Worm (Caenorhabditis elegans): ENCODE results near the gene ets-10.

Gene ets-10

ce11 chrX:4245124-4245523, 38.9 kb upstream of the ets-10 start:
- no peak for TF ChIP-seq egl-27 (tag; optimal IDR thresholded peaks at IDR 0.05)
- TF ChIP-seq elt-1 (tag; optimal IDR thresholded peaks at IDR 0.05): peak; percentile 28
- TF ChIP-seq lin-15B (tag; optimal IDR thresholded peaks at IDR 0.05): no peak
- TF ChIP-seq hmg-11 (tag; optimal IDR thresholded peaks at IDR 0.05): no peak
- TF ChIP-seq elt-2 (tag; optimal IDR thresholded peaks at IDR 0.05): peak; percentile 89
- peak; percentile 91 for TF ChIP-seq pqm-1 (tag; optimal IDR thresholded peaks at IDR 0.05)
- no peak for TF ChIP-seq snpc-4 (tag; optimal IDR thresholded peaks at IDR 0.05)
- TF ChIP-seq nhr-28 (tag; optimal IDR thresholded peaks at IDR 0.05): no peak
- TF ChIP-seq ama-1 (optimal IDR thresholded peaks at IDR 0.05): no peak
- TF ChIP-seq nhr-11 (tag; optimal IDR thresholded peaks at IDR 0.05): no peak
- TF ChIP-seq pha-4 (tag; optimal IDR thresholded peaks at IDR 0.05): peak; percentile 42
- TF ChIP-seq fkh-2 (tag; optimal IDR thresholded peaks at IDR 0.05): no peak
- TF ChIP-seq nhr-77 (tag; optimal IDR thresholded peaks at IDR 0.05): no peak
- TF ChIP-seq jun-1 (tag; optimal IDR thresholded peaks at IDR 0.05): no peak
- TF ChIP-seq eor-1 (tag; optimal IDR thresholded peaks at IDR 0.05): no peak

ce11 chrX:4246237-4246697, 37.7 kb upstream of the ets-10 start:
- TF ChIP-seq nhr-28 (tag; optimal IDR thresholded peaks at IDR 0.05): no peak
- TF ChIP-seq elt-2 (tag; optimal IDR thresholded peaks at IDR 0.05): peak; percentile 53
- no peak for TF ChIP-seq sea-2 (GFP tag; optimal IDR thresholded peaks at IDR 0.05)
- TF ChIP-seq ztf-11 (tag; optimal IDR thresholded peaks at IDR 0.05): no peak
- TF ChIP-seq ceh-16 (tag; optimal IDR thresholded peaks at IDR 0.05): no peak
- TF ChIP-seq jun-1 (tag; optimal IDR thresholded peaks at IDR 0.05): no peak
- peak; percentile 17 for TF ChIP-seq pha-4 (tag; optimal IDR thresholded peaks at IDR 0.05)
- TF ChIP-seq ZK546.5 (tag; optimal IDR thresholded peaks at IDR 0.05): no peak
- TF ChIP-seq egl-27 (tag; optimal IDR thresholded peaks at IDR 0.05): no peak
- TF ChIP-seq elt-3 (tag; optimal IDR thresholded peaks at IDR 0.05): no peak
- TF ChIP-seq daf-12 (tag; optimal IDR thresholded peaks at IDR 0.05): no peak
- TF ChIP-seq nhr-25 (tag; optimal IDR thresholded peaks at IDR 0.05): peak; percentile 43
- no peak for TF ChIP-seq nhr-11 (tag; optimal IDR thresholded peaks at IDR 0.05)
- TF ChIP-seq ama-1 (optimal IDR thresholded peaks at IDR 0.05): peak; percentile 95
- TF ChIP-seq mml-1 (tag; optimal IDR thresholded peaks at IDR 0.05): no peak
- peak; percentile 71 for TF ChIP-seq pqm-1 (tag; optimal IDR thresholded peaks at IDR 0.05)
- TF ChIP-seq lsy-12 (tag; optimal IDR thresholded peaks at IDR 0.05): peak; percentile 2
- no peak for TF ChIP-seq eor-1 (tag; optimal IDR thresholded peaks at IDR 0.05)
- no peak for TF ChIP-seq nhr-237 (tag; optimal IDR thresholded peaks at IDR 0.05)
- no peak for TF ChIP-seq tbx-2 (tag; optimal IDR thresholded peaks at IDR 0.05)
- no peak for TF ChIP-seq lin-15B (tag; optimal IDR thresholded peaks at IDR 0.05)
- TF ChIP-seq zag-1 (tag; optimal IDR thresholded peaks at IDR 0.05): no peak
- TF ChIP-seq unc-39 (tag; optimal IDR thresholded peaks at IDR 0.05): no peak
- peak; percentile 38 for TF ChIP-seq nfya-1 (tag; optimal IDR thresholded peaks at IDR 0.05; ENCODE audit: insufficient read depth)
- TF ChIP-seq nhr-77 (tag; optimal IDR thresholded peaks at IDR 0.05): no peak
- no peak for TF ChIP-seq mdl-1 (tag; optimal IDR thresholded peaks at IDR 0.05)
- no peak for TF ChIP-seq fkh-10 (GFP tag; optimal IDR thresholded peaks at IDR 0.05)
- no peak for TF ChIP-seq ceh-82 (tag; optimal IDR thresholded peaks at IDR 0.05)
- TF ChIP-seq lin-39 (tag; optimal IDR thresholded peaks at IDR 0.05): no peak
- no peak for TF ChIP-seq ceh-28 (tag; optimal IDR thresholded peaks at IDR 0.05)
- no peak for TF ChIP-seq hmg-11 (tag; optimal IDR thresholded peaks at IDR 0.05)
- no peak for TF ChIP-seq nhr-12 (tag; optimal IDR thresholded peaks at IDR 0.05)
- TF ChIP-seq ztf-4 (tag; optimal IDR thresholded peaks at IDR 0.05): no peak
- peak; percentile 68 for TF ChIP-seq nhr-43 (tag; optimal IDR thresholded peaks at IDR 0.05; ENCODE audit: poor library complexity, severe bottlenecking)
- TF ChIP-seq nhr-67 (tag; optimal IDR thresholded peaks at IDR 0.05): no peak
- TF ChIP-seq nhr-76 (tag; optimal IDR thresholded peaks at IDR 0.05): no peak

ce11 chrX:4246867-4247591, 37.0 kb upstream of the ets-10 start, which contains the start of gene F48D6.4:
Gene F48D6.4 (minus strand): TSS chrX:4247212.
- TF ChIP-seq ama-1 (optimal IDR thresholded peaks at IDR 0.05): peak; percentile 81
- peak; percentile 83 for TF ChIP-seq elt-2 (tag; optimal IDR thresholded peaks at IDR 0.05)
- TF ChIP-seq pha-4 (tag; optimal IDR thresholded peaks at IDR 0.05): no peak

All from whole organism, L3 larva.